Fruit fly (Drosophila melanogaster) Kc167 (cell line): Measurements from ENCODE around the gene ida.

Experiments
- Myc ChIP-seq: fragments of >200 bp; optimal IDR thresholded peaks from 2 replicates; lab custom pipeline; 2017; ENCODE audit warnings: missing external identifiers
- Sin3A ChIP-seq: fragments of >200 bp; optimal IDR thresholded peaks from 2 replicates; lab custom pipeline; 2018; ENCODE audit warnings: missing external identifiers
- h ChIP-seq: fragments of >200 bp; optimal IDR thresholded peaks from 3 replicates; lab custom pipeline; 2018; ENCODE audit warnings: missing external identifiers
- insv ChIP-seq: fragments of >200 bp; optimal IDR thresholded peaks from 3 replicates; lab custom pipeline; 2018; ENCODE audit warnings: missing external identifiers
- psq ChIP-seq: fragments of >200 bp; optimal IDR thresholded peaks from 2 replicates; lab custom pipeline; 2017; ENCODE audit warnings: missing external identifiers
- ttk ChIP-seq: sonication (Bioruptor generic); optimal IDR thresholded peaks from 2 replicates; lab custom pipeline; 2017; ENCODE audit warnings: missing external identifiers

ida gene

dm6 chr3L:3905111-3905510 lies at the start of gene ida:
Gene ida, plus strand, starts transcription at chr3L:3905344.
- TF ChIP-seq ttk (lab: Kevin White, UChicago) (no peak), psq (no peak), Sin3A (lab: Kevin White, UChicago) (no peak), h (lab: Kevin White, UChicago) (no peak), insv (lab: Kevin White, UChicago) (no peak), Myc (lab: Kevin White, UChicago) (no peak)

- TF ChIP-seq psq (no peak), ttk (lab: Kevin White, UChicago) (no peak), Myc (lab: Kevin White, UChicago) (no peak), insv (lab: Kevin White, UChicago) (no peak), Sin3A (lab: Kevin White, UChicago) (no peak), h (lab: Kevin White, UChicago) (no peak)
These were observed 49.1 kb upstream of the ida start for dm6 chr3L:3856004-3856403.

dm6 chr3L:3862504-3863380 lies 42.4 kb upstream of the ida start:
- no peak for TF ChIP-seq h (lab: Kevin White, UChicago)
- TF ChIP-seq psq: no peak
- no peak for TF ChIP-seq Myc (lab: Kevin White, UChicago)
- no peak for TF ChIP-seq Sin3A (lab: Kevin White, UChicago)
- no peak for TF ChIP-seq ttk (lab: Kevin White, UChicago)
- TF ChIP-seq insv (lab: Kevin White, UChicago): no peak

- TF ChIP-seq h (lab: Kevin White, UChicago) (no peak), Sin3A (lab: Kevin White, UChicago) (no peak), psq (no peak), ttk (lab: Kevin White, UChicago) (no peak), insv (lab: Kevin White, UChicago) (no peak), Myc (lab: Kevin White, UChicago) (no peak)
These were observed 41.7 kb upstream of the ida start for dm6 chr3L:3863462-3863861.

dm6 chr3L:3865290-3865891 lies 39.8 kb upstream of the ida start:
- TF ChIP-seq ttk (lab: Kevin White, UChicago) (no peak), h (lab: Kevin White, UChicago) (no peak), insv (lab: Kevin White, UChicago) (no peak), Myc (lab: Kevin White, UChicago) (no peak), psq (no peak), Sin3A (lab: Kevin White, UChicago) (no peak)

- TF ChIP-seq psq (no peak), ttk (lab: Kevin White, UChicago) (no peak), h (lab: Kevin White, UChicago) (no peak), insv (lab: Kevin White, UChicago) (no peak), Sin3A (lab: Kevin White, UChicago) (no peak), Myc (lab: Kevin White, UChicago) (no peak)
These were observed 38.7 kb upstream of the ida start for dm6 chr3L:3866429-3866828.

- TF ChIP-seq psq: no peak
- TF ChIP-seq h (lab: Kevin White, UChicago): no peak
- no peak for TF ChIP-seq Myc (lab: Kevin White, UChicago)
- no peak for TF ChIP-seq Sin3A (lab: Kevin White, UChicago)
These were observed 37.1 kb upstream of the ida start for dm6 chr3L:3868014-3868413.

- TF ChIP-seq Sin3A (lab: Kevin White, UChicago) (no peak), h (lab: Kevin White, UChicago) (no peak), ttk (lab: Kevin White, UChicago) (no peak), insv (lab: Kevin White, UChicago) (no peak), Myc (lab: Kevin White, UChicago) (no peak), psq (no peak)
These were observed 33.9 kb upstream of the ida start for dm6 chr3L:3871284-3871683.

dm6 chr3L:3873094-3873493 lies 32.0 kb upstream of the ida start:
- TF ChIP-seq Myc (lab: Kevin White, UChicago) (no peak), insv (lab: Kevin White, UChicago) (no peak), h (lab: Kevin White, UChicago) (no peak)

dm6 chr3L:3875004-3875403 lies 30.1 kb upstream of the ida start:
- no peak for TF ChIP-seq psq
- TF ChIP-seq Myc (lab: Kevin White, UChicago): no peak
- no peak for TF ChIP-seq insv (lab: Kevin White, UChicago)
- no peak for TF ChIP-seq ttk (lab: Kevin White, UChicago)
- TF ChIP-seq h (lab: Kevin White, UChicago): no peak
- no peak for TF ChIP-seq Sin3A (lab: Kevin White, UChicago)

dm6 chr3L:3875996-3876395 lies 29.1 kb upstream of the ida start:
- no peak for TF ChIP-seq insv (lab: Kevin White, UChicago)
- no peak for TF ChIP-seq ttk (lab: Kevin White, UChicago)
- TF ChIP-seq Myc (lab: Kevin White, UChicago): no peak
- TF ChIP-seq h (lab: Kevin White, UChicago): no peak
- TF ChIP-seq Sin3A (lab: Kevin White, UChicago): no peak
- TF ChIP-seq psq: no peak

dm6 chr3L:3876861-3877260 lies 28.3 kb upstream of the ida start:
- no peak for TF ChIP-seq Myc (lab: Kevin White, UChicago)
- no peak for TF ChIP-seq psq
- no peak for TF ChIP-seq Sin3A (lab: Kevin White, UChicago)
- no peak for TF ChIP-seq insv (lab: Kevin White, UChicago)
- TF ChIP-seq h (lab: Kevin White, UChicago): no peak
- no peak for TF ChIP-seq ttk (lab: Kevin White, UChicago)
